Worm (Caenorhabditis elegans): ENCODE measurements around the gene clec-135.
A peak's percentile ranks its signal among the peaks of the same experiment; 100 is the strongest.

The clec-135 gene

DNA sequence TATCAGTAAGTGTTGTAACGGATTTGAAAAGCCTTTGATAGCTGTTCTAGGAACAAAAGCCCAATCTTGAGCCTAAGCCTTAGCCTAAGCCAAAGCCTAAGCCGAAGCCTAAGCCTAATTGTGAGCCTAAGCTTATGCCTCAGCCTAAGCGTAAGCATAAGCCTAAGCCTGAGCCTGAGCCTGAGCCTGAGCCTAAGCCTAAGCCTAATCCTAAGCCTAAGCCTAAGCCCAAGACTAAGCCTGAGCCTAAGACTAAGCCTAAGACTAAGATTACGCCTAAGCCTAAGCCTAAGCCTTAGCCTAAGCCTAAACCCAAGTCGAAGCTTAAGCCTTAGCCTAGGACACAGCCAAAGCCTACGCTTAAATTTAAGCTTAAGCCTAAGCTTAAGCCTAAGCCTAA lies 19.1 kb upstream of the clec-135 start:
- TF ChIP-seq dao-5 (tag; optimal IDR thresholded peaks at IDR 0.05) = no peak
- TF ChIP-seq W03F9.2 (tag; optimal IDR thresholded peaks at IDR 0.05) = no peak
- no peak for TF ChIP-seq him-1 (tag; optimal IDR thresholded peaks at IDR 0.05)

DNA sequence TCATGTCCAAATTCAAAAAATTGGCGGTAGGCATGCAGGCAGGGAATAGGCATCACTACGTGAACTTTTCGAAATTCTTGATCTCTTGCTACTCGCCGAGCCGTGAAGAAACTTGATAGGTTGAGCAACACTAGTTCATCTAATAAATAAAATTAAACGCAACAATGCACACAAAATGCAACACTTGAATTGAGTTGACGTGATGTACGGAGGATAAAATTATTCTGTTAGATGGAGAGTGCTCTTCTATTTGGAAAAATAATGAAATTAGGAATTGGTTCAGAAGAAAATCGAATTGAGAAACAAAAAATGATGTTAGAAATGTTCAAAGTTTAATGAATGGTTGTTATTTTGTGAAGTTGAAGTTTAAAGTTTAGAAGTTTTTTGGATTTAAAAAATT lies 18.3 kb upstream of the clec-135 start:
- no peak for TF ChIP-seq dao-5 (tag; optimal IDR thresholded peaks at IDR 0.05)
- no peak for TF ChIP-seq W03F9.2 (tag; optimal IDR thresholded peaks at IDR 0.05)

DNA sequence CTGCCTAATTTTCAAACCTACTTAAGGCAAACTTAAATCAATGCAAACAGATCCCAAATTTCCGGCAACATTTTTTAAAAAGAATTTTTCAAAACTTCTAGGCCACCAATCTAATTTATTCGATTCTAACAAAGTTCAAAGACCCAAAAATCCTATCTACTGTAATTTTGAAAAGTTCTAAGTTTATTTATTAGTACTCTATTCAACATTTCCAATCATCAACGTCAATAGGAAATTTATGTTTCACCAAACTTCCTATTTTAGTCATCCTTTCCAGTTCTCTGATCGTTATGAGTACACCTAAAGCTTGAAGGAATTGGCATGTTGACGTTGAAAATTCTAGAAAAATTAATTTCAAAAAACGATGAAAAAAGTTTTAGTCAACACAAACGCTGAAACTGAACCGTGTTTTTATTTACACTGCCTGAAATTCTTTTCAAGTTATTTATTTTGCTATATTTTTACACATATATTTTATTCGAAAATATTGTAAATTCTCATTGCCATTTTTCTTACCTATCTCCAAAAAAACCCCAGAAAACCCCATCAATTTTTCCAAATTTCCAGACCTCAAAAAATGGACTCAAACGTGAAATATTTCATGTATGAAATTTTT lies 17.2 kb upstream of the clec-135 start, which contains the start of gene npr-42:
npr-42 (plus strand) TSS at position 566 of the 616 bp plus-strand sequence.
- TF ChIP-seq him-1 (tag; optimal IDR thresholded peaks at IDR 0.05) (no peak), W03F9.2 (tag; optimal IDR thresholded peaks at IDR 0.05) (no peak)

DNA sequence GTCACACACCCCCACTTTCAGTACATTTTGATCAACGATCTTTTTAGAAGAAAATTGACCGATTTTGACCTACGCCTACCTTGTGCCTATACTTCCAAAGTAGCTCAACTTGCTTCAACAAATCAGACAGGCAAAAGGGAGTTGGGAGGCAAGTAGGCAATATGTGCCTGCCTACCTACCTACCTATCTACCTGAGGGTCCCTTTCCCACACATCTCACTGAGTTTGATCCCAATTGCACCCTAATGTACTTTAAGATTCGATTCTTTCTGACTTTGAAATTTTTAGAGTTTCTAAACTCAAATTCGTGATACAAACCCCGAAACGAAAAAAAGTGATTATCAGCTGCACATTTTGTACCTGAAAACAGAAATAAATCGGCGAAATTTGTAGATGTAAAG lies 9.1 kb upstream of the clec-135 start:
- TF ChIP-seq him-1 (tag; optimal IDR thresholded peaks at IDR 0.05) (no peak), dao-5 (tag; optimal IDR thresholded peaks at IDR 0.05) (no peak), W03F9.2 (tag; optimal IDR thresholded peaks at IDR 0.05) (no peak)

DNA sequence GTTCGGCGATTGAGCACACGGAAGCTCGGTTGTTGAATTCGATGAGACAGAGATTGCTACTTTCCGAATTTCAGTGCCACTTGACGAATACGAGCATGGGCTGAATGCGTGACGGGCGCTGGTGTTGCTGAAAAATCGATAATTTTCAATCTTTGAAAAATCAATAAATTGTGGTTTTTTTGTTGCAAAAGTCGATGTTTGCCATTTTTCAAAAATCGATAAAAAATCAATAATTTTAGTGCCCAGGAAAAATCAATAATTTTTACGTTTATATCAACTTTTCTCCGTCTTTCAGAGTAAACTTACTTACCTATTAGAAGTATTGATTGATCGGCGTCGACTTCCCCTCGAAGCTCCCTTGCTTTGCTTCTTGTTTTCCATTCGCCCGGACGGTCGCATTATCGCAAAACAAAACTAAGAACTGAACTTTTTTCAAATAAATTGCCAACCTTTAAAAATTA lies 2.0 kb downstream of the clec-135 start, which contains the start of gene C16A11.7:
C16A11.7 (minus strand) TSS at position 411 of the 461 bp plus-strand sequence.
- TF ChIP-seq W03F9.2 (tag; optimal IDR thresholded peaks at IDR 0.05) (no peak), dao-5 (tag; optimal IDR thresholded peaks at IDR 0.05) (no peak)

DNA sequence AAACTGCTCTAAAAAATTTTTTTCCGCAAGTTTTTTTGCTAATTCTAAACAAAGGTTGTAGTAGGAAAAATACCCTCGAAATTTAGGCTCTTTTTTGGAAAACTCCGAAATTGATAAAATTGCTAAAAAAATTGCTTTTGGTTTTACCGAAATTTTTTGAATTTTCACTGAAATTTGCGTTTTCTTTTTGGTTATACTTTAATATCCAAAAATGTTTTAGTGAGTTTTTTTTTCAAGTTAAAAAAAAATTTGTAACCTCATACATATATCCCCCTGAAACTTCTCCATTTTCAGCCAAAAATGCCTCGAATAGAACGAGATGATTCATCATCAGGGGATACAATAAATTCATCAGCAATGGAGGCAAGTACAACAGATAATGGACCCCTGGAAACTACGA lies 11.7 kb downstream of the clec-135 start, which contains the start of gene gpa-11:
gpa-11 (plus strand) TSS at position 301 of the 400 bp plus-strand sequence.
- TF ChIP-seq dao-5 (tag; optimal IDR thresholded peaks at IDR 0.05) (no peak), him-1 (tag; optimal IDR thresholded peaks at IDR 0.05) (no peak), W03F9.2 (tag; optimal IDR thresholded peaks at IDR 0.05) (no peak)

DNA sequence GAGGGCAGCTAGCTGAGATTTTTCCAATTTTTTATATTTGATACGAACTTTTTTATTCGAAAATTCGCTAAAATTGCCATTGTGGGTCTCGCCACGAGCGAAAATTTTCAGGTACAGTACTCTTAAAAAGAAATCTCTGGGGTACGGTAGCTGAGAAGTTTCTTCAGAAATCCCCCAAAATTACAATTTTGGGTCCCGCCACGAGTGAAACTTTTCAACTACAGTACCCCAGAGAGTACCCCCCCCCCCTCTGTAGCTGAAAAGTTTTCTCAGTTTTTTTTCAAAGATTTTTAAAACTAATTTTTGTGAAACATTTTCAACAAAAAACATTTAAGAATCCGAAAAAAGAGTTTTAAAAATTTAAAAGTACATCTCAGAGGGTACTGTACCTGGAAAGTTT lies 13.6 kb downstream of the clec-135 start:
- TF ChIP-seq him-1 (tag; optimal IDR thresholded peaks at IDR 0.05) (no peak), dao-5 (tag; optimal IDR thresholded peaks at IDR 0.05) (no peak), W03F9.2 (tag; optimal IDR thresholded peaks at IDR 0.05) (no peak)

DNA sequence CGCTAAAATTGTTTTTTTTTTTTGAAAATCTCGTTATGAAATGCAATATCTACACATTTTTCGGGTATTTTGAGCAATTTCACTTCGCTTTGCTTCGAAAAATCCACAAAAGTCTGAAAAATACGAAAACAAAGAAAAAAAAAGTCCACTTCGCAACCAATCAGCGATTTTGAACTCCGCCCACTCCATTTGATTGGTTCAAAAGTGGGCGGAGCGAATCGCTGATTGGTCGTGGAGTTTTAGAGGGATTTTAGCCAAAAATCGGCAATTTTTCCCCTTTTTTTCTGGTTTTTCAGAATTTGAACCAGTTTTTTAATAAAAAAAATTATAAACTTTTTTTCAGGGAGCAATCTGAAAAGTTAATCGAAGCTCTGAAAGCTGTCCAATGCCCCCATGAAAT lies 19.6 kb downstream of the clec-135 start:
- TF ChIP-seq W03F9.2 (tag; optimal IDR thresholded peaks at IDR 0.05) (no peak), him-1 (tag; optimal IDR thresholded peaks at IDR 0.05) (no peak), dao-5 (tag; optimal IDR thresholded peaks at IDR 0.05) (no peak)

DNA sequence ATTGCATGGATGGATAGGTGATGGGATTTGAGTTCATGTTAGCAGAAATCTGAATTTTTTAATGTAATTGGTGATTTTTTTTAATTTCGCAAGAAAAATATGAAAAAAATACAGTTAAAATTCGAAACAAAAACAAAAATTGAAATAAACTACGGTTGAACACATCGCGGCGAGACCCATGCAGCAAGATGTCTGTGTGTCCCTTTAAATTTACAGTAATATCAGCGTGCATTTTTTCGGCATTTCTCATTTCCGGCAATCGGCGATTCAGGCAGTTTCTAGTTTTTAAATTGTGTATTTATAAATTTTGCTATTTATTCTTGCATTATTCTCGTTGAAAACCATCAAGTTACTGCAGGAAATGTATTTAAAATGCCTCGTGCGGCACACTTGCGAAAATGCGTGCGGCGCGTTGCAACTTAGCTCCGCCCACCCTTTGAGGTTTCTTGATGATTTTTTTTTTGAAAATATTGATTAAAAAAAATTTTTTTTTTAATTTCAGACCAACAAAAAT lies 20.8 kb downstream of the clec-135 start, which contains the start of the genes fbxc-44 and C16A11.2:
fbxc-44 (minus strand) TSS at position 51 of the 514 bp plus-strand sequence.
C16A11.2 (plus strand) TSS at position 503 of the 514 bp plus-strand sequence.
- TF ChIP-seq him-1 (tag; optimal IDR thresholded peaks at IDR 0.05) = no peak
- TF ChIP-seq dao-5 (tag; optimal IDR thresholded peaks at IDR 0.05) = no peak
- TF ChIP-seq W03F9.2 (tag; optimal IDR thresholded peaks at IDR 0.05) = peak; percentile 36

DNA sequence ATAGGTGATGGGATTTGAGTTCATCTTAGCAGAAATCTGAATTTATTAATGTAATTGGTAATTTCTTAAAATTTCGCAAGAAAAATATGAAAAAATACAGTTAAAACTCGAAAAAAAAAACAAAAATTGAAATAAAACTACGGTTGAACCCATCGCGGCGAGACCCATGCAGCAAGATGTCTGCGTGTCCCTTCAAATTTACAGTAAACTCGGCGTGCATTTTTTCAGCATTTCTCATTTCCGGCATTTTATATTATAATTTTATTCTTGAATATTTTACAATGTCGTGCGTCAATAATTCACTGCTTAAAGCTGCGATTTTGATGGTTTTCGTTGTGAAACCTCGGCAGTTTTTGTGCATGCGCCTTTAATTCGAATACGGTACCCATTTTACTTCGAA lies 22.6 kb downstream of the clec-135 start, which contains the start of gene fbxc-43:
fbxc-43 (minus strand) TSS at position 38 of the 400 bp plus-strand sequence.
- TF ChIP-seq him-1 (tag; optimal IDR thresholded peaks at IDR 0.05) (no peak), dao-5 (tag; optimal IDR thresholded peaks at IDR 0.05) (no peak), W03F9.2 (tag; optimal IDR thresholded peaks at IDR 0.05) (no peak)

DNA sequence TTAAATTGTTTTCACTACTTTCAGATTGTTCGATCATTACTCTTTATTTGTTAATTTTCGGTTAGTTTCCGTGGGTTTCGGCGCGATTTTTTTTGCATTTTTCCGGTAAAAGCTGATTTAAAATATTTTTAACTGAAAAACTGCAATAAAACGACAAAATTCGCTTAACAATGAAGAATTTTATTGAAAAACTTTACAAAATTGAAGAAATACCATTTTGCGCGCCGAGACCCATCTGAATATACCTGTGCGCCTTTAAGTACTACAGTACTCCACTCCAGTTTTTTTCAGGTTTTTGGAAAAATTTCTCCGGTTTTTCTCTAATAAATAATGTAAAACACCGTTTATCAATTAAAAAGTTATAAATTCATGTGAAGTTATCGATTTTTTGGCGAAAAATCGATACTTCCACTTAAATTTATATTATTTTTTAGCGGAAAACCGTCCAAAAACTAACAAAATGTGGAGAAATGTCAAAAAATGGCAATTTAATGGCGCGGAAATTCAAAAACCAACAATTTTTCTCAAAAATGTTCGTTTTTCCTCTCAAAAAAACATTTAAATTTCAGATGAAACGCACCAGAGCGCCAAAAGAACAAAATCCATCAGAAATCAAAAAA lies 27.7 kb downstream of the clec-135 start, which contains the start of gene C16A11.10:
C16A11.10 (plus strand) TSS at position 570 of the 620 bp plus-strand sequence.
- no peak for TF ChIP-seq W03F9.2 (tag; optimal IDR thresholded peaks at IDR 0.05)
- TF ChIP-seq dao-5 (tag; optimal IDR thresholded peaks at IDR 0.05) = no peak
- TF ChIP-seq him-1 (tag; optimal IDR thresholded peaks at IDR 0.05) = no peak

DNA sequence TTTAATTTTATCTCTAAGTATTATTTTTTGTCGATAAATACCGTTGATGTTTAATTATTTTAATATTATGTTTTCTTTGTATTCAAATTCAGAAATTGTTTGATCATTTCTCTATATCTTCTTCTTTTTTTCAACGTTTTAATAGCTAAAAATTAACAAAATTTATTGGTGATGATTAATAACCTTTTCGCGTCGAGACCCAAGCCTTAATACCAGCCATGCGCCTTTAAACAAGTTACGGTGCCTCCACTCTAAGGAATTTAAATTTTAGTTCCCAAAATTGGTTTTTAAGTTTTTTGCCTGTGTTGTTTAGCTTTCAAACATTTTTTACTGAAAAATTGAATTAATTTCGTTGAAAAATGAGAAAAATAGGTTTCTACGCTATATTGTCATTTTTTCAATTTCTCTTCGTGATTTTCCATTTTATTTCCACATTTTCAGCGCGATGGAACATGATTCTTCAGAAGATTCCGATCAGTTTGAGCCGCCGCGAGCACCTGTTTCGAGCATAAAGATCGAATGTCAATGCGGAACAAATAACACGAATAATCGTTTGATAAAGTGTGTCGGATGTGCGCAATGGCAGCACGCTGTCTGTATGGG lies 29.4 kb downstream of the clec-135 start, which contains the start of gene C16A11.3:
C16A11.3 (plus strand) TSS at position 440 of the 603 bp plus-strand sequence.
- no peak for TF ChIP-seq dao-5 (tag; optimal IDR thresholded peaks at IDR 0.05)
- TF ChIP-seq W03F9.2 (tag; optimal IDR thresholded peaks at IDR 0.05) = no peak
- no peak for TF ChIP-seq him-1 (tag; optimal IDR thresholded peaks at IDR 0.05)

DNA sequence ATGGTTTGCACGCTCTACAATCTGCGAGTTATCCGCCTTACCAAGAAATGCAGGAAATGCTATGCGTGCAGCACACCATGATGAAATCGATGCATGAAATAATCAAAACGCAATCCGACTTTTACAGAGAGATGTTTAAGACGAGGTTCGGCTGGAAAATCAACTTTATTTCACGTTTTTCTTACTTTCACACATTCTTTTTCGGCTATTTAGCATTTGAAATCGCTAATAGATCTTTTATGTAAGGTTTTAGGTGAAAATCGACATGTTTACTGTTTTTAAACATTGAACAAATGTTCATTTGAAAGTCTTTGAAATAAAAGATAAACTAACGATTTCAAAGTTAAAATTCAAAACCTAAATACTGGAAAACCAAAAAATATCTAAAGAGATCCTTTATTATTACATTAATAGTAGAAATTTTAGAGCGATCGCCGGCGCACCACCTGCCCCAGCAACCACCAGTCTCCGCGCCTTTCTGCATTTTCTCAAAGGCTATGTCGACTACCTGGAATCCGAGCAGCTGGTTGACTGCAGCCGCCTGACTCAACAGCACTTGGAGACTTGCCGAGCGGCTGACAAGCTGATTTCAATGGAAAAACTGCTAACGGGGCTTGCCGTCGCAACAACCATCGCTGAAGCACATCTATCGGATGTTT lies 30.3 kb downstream of the clec-135 start:
- no peak for TF ChIP-seq him-1 (tag; optimal IDR thresholded peaks at IDR 0.05)
- no peak for TF ChIP-seq dao-5 (tag; optimal IDR thresholded peaks at IDR 0.05)
- no peak for TF ChIP-seq W03F9.2 (tag; optimal IDR thresholded peaks at IDR 0.05)
